Fruit fly (Drosophila melanogaster) whole organism, embryonic: ENCODE measurements around the gene CG32647.
A peak's percentile ranks its signal among the peaks of the same experiment; 100 is the strongest.

Experiments
- Atf-2 ChIP-seq: fragments of 200-800 bp; sonication (Bioruptor generic); optimal IDR thresholded peaks from 2 replicates; lab custom pipeline; 2016; ENCODE audit warnings: missing biosample characterization, missing genetic modification characterization
- CG10321 ChIP-seq: fragments of 200-800 bp; sonication (Bioruptor generic); IDR thresholded peaks from 2 replicates; pipeline ENCODE4 v1.3.6; 2022; ENCODE audit warnings: missing biosample characterization, missing genetic modification characterization
- CG10462 ChIP-seq: fragments of 200-800 bp; sonication (Bioruptor generic); optimal IDR thresholded peaks from 2 replicates; lab custom pipeline; 2016; ENCODE audit warnings: missing biosample characterization, missing genetic modification characterization
- CG10959 ChIP-seq: fragments of 200-800 bp; sonication (Bioruptor generic); IDR thresholded peaks from 2 replicates; pipeline ENCODE4 v1.3.6; 2022; ENCODE audit warnings: missing biosample characterization, missing genetic modification characterization
- CG11085 ChIP-seq: fragments of 200-800 bp; sonication (Bioruptor generic); IDR thresholded peaks from 2 replicates; pipeline ENCODE4 v1.3.6; 2022; ENCODE audit warnings: missing biosample characterization, missing genetic modification characterization
- CG12155 ChIP-seq: fragments of 200-800 bp; sonication (Bioruptor generic); optimal IDR thresholded peaks from 3 replicates; lab custom pipeline; 2016; ENCODE audit warnings: missing biosample characterization, missing genetic modification characterization
- CG1233 ChIP-seq: fragments of 200-800 bp; sonication (Bioruptor generic); optimal IDR thresholded peaks from 4 replicates; lab custom pipeline; 2018; ENCODE audit warnings: missing biosample characterization, mild to moderate bottlenecking, missing genetic modification characterization
- CG14441 ChIP-seq: fragments of 200-800 bp; sonication (Bioruptor generic); IDR thresholded peaks from 2 replicates; pipeline ENCODE4 v1.3.6; 2022; ENCODE audit warnings: missing biosample characterization, missing genetic modification characterization
- CG15514 ChIP-seq: fragments of 200-800 bp; sonication (Bioruptor generic); optimal IDR thresholded peaks from 3 replicates; lab custom pipeline; 2017; ENCODE audit warnings: missing biosample characterization, missing genetic modification characterization, mild to moderate bottlenecking, moderate library complexity, missing genetic modification reagents
- CG17359 ChIP-seq: fragments of 200-800 bp; sonication (Bioruptor generic); optimal IDR thresholded peaks from 3 replicates; lab custom pipeline; 2018; ENCODE audit warnings: missing biosample characterization, mild to moderate bottlenecking, missing genetic modification characterization, moderate library complexity
- CG18262 ChIP-seq: fragments of 200-800 bp; optimal IDR thresholded peaks from 3 replicates; lab custom pipeline; 2019; ENCODE audit warnings: missing biosample characterization, mild to moderate bottlenecking, missing genetic modification characterization, moderate library complexity
- CG2199 ChIP-seq: fragments of 200-800 bp; sonication (Bioruptor generic); IDR thresholded peaks from 3 replicates; pipeline ENCODE4 v1.3.6; 2022; ENCODE audit warnings: missing biosample characterization, missing genetic modification characterization
- CG31365 ChIP-seq: fragments of 200-800 bp; sonication (Bioruptor generic); optimal IDR thresholded peaks from 2 replicates; lab custom pipeline; 2018; ENCODE audit warnings: missing biosample characterization, mild to moderate bottlenecking, missing genetic modification characterization
- CG32767 ChIP-seq: fragments of 200-800 bp; sonication (Bioruptor generic); IDR thresholded peaks from 2 replicates; pipeline ENCODE4 v1.3.6; 2022; ENCODE audit warnings: missing biosample characterization, missing genetic modification characterization
- CG3838 ChIP-seq: fragments of 200-800 bp; sonication (Bioruptor generic); optimal IDR thresholded peaks from 3 replicates; lab custom pipeline; 2016; ENCODE audit warnings: missing biosample characterization, missing genetic modification characterization
- CG3847 ChIP-seq: fragments of 200-800 bp; sonication (Bioruptor generic); IDR thresholded peaks from 2 replicates; pipeline ENCODE4 v1.3.6; 2022; ENCODE audit warnings: missing biosample characterization, missing genetic modification characterization
- CG42726 ChIP-seq: fragments of 200-800 bp; sonication (Bioruptor generic); IDR thresholded peaks from 2 replicates; pipeline ENCODE4 v1.3.6; 2022; ENCODE audit warnings: missing biosample characterization, missing genetic modification characterization; ENCODE audit not compliant: partially characterized antibody
- CG4424 ChIP-seq: fragments of 200-800 bp; sonication (Bioruptor generic); optimal IDR thresholded peaks from 3 replicates; lab custom pipeline; 2016; ENCODE audit warnings: missing biosample characterization, missing genetic modification characterization
- CG5953 ChIP-seq: fragments of 200-800 bp; sonication (Bioruptor generic); IDR thresholded peaks from 2 replicates; pipeline ENCODE4 v1.3.6; 2022; ENCODE audit warnings: missing biosample characterization, missing genetic modification characterization
- CG7745 ChIP-seq: fragments of 200-800 bp; sonication (Bioruptor generic); optimal IDR thresholded peaks from 2 replicates; lab custom pipeline; 2018; ENCODE audit warnings: missing biosample characterization, mild to moderate bottlenecking, missing genetic modification characterization, moderate library complexity
- CG7839 ChIP-seq: fragments of 200-800 bp; sonication (Bioruptor generic); optimal IDR thresholded peaks from 3 replicates; lab custom pipeline; 2018; ENCODE audit warnings: missing biosample characterization, mild to moderate bottlenecking, missing genetic modification characterization, moderate library complexity
- CG7987 ChIP-seq: fragments of 200-800 bp; sonication (Bioruptor generic); optimal IDR thresholded peaks from 2 replicates; lab custom pipeline; 2018; ENCODE audit warnings: missing biosample characterization, mild to moderate bottlenecking, missing genetic modification characterization, moderate library complexity
- Dip3 ChIP-seq: fragments of 200-800 bp; sonication (Bioruptor generic); optimal IDR thresholded peaks from 3 replicates; lab custom pipeline; 2016; ENCODE audit warnings: missing biosample characterization, missing genetic modification characterization
- Dp ChIP-seq: fragments of 200-800 bp; sonication (Bioruptor generic); optimal IDR thresholded peaks from 2 replicates; lab custom pipeline; 2018; ENCODE audit warnings: missing biosample characterization, mild to moderate bottlenecking, missing genetic modification characterization, moderate library complexity
- Fer1 ChIP-seq: fragments of 200-800 bp; sonication (Bioruptor generic); optimal IDR thresholded peaks from 2 replicates; lab custom pipeline; 2017; ENCODE audit warnings: missing biosample characterization, mild to moderate bottlenecking, missing genetic modification characterization
- Kr ChIP-seq: fragments of 200-800 bp; sonication (Bioruptor generic); optimal IDR thresholded peaks from 2 replicates; lab custom pipeline; 2017; ENCODE audit warnings: missing biosample characterization, mild to moderate bottlenecking, missing genetic modification characterization
- MTF-1 ChIP-seq: fragments of 200-800 bp; sonication (Bioruptor generic); optimal IDR thresholded peaks from 2 replicates; lab custom pipeline; 2018; ENCODE audit warnings: missing biosample characterization, mild to moderate bottlenecking, missing genetic modification characterization, borderline replicate concordance
- PHDP ChIP-seq: fragments of 200-800 bp; sonication (Bioruptor generic); optimal IDR thresholded peaks from 3 replicates; lab custom pipeline; 2018; ENCODE audit warnings: missing biosample characterization, mild to moderate bottlenecking, missing genetic modification characterization, moderate library complexity
- Spps ChIP-seq: fragments of 200-800 bp; sonication (Bioruptor generic); optimal IDR thresholded peaks from 2 replicates; lab custom pipeline; 2018; ENCODE audit warnings: missing biosample characterization, mild to moderate bottlenecking, missing genetic modification characterization
- YL-1 ChIP-seq: fragments of 200-800 bp; sonication (Bioruptor generic); optimal IDR thresholded peaks from 3 replicates; lab custom pipeline; 2017; ENCODE audit warnings: missing biosample characterization, mild to moderate bottlenecking, missing genetic modification characterization
- bcd ChIP-seq: fragments of 200-800 bp; sonication (Bioruptor generic); optimal IDR thresholded peaks from 2 replicates; lab custom pipeline; 2017; ENCODE audit warnings: missing biosample characterization, mild to moderate bottlenecking, missing genetic modification characterization
- da ChIP-seq: fragments of 200-800 bp; sonication (Bioruptor generic); optimal IDR thresholded peaks from 2 replicates; lab custom pipeline; 2016; ENCODE audit warnings: missing biosample characterization, missing genetic modification characterization
- dmrt99B ChIP-seq: fragments of 200-800 bp; sonication (Bioruptor generic); optimal IDR thresholded peaks from 2 replicates; lab custom pipeline; 2018; ENCODE audit warnings: missing biosample characterization, mild to moderate bottlenecking, missing genetic modification characterization, moderate library complexity
- emc ChIP-seq: fragments of 200-800 bp; sonication (Bioruptor generic); optimal IDR thresholded peaks from 2 replicates; lab custom pipeline; 2016; ENCODE audit warnings: missing biosample characterization, missing genetic modification characterization
- en ChIP-seq: fragments of 200-800 bp; sonication (Bioruptor generic); optimal IDR thresholded peaks from 2 replicates; lab custom pipeline; 2016; ENCODE audit warnings: missing biosample characterization, missing genetic modification characterization
- fd102C ChIP-seq: fragments of 200-800 bp; sonication (Bioruptor generic); optimal IDR thresholded peaks from 2 replicates; lab custom pipeline; 2018; ENCODE audit warnings: missing biosample characterization, mild to moderate bottlenecking, missing genetic modification characterization, moderate library complexity
- fd96Cb ChIP-seq: fragments of 200-800 bp; sonication (Bioruptor generic); optimal IDR thresholded peaks from 2 replicates; lab custom pipeline; 2018; ENCODE audit warnings: missing biosample characterization, mild to moderate bottlenecking, missing genetic modification characterization, moderate library complexity
- gce ChIP-seq: fragments of 200-800 bp; sonication (Bioruptor generic); IDR thresholded peaks from 3 replicates; pipeline ENCODE4 v1.3.6; 2022; ENCODE audit warnings: missing biosample characterization, missing genetic modification characterization
- hb ChIP-seq: fragments of 200-800 bp; sonication (Bioruptor generic); IDR thresholded peaks from 3 replicates; pipeline ENCODE4 v1.3.6; 2022; ENCODE audit warnings: missing biosample characterization, missing genetic modification characterization; ENCODE audit not compliant: partially characterized antibody
- inv ChIP-seq: fragments of 200-800 bp; sonication (Bioruptor generic); IDR thresholded peaks from 2 replicates; pipeline ENCODE4 v1.3.6; 2022; ENCODE audit warnings: missing biosample characterization, missing genetic modification characterization; ENCODE audit not compliant: partially characterized antibody
- kay ChIP-seq: fragments of 200-800 bp; sonication (Bioruptor generic); optimal IDR thresholded peaks from 2 replicates; lab custom pipeline; 2016; ENCODE audit warnings: missing biosample characterization, missing genetic modification characterization
- ken ChIP-seq: fragments of 200-800 bp; sonication (Bioruptor generic); IDR thresholded peaks from 3 replicates; pipeline ENCODE4 v1.3.6; 2022; ENCODE audit warnings: missing biosample characterization, missing genetic modification characterization
- otp ChIP-seq: fragments of 200-800 bp; sonication (Bioruptor generic); IDR thresholded peaks from 3 replicates; pipeline ENCODE4, ENCODE4 v1.3.6; 2022; ENCODE audit warnings: missing biosample characterization, missing genetic modification characterization
- rib ChIP-seq: fragments of 200-800 bp; sonication (Bioruptor generic); IDR thresholded peaks from 2 replicates; pipeline ENCODE4 v1.3.6; 2022; ENCODE audit warnings: missing biosample characterization, missing genetic modification characterization
- schlank ChIP-seq: fragments of 200-800 bp; sonication (Bioruptor generic); optimal IDR thresholded peaks from 2 replicates; lab custom pipeline; 2018; ENCODE audit warnings: missing biosample characterization, mild to moderate bottlenecking, missing genetic modification characterization
- sna ChIP-seq: fragments of 200-800 bp; sonication (Bioruptor generic); IDR thresholded peaks from 2 replicates; pipeline ENCODE4 v1.3.6; 2022; ENCODE audit warnings: missing biosample characterization, missing genetic modification characterization; ENCODE audit not compliant: partially characterized antibody
- stwl ChIP-seq: fragments of 200-800 bp; sonication (Bioruptor generic); optimal IDR thresholded peaks from 3 replicates; lab custom pipeline; 2018; ENCODE audit warnings: missing biosample characterization, mild to moderate bottlenecking, missing genetic modification characterization, moderate library complexity
- vvl ChIP-seq: fragments of 200-800 bp; sonication (Bioruptor generic); IDR thresholded peaks from 2 replicates; pipeline ENCODE4 v1.3.6; 2022; ENCODE audit warnings: missing biosample characterization, missing genetic modification characterization
- yki ChIP-seq: fragments of >200 bp; optimal IDR thresholded peaks from 3 replicates; lab custom pipeline; 2018

The CG32647 gene

DNA sequence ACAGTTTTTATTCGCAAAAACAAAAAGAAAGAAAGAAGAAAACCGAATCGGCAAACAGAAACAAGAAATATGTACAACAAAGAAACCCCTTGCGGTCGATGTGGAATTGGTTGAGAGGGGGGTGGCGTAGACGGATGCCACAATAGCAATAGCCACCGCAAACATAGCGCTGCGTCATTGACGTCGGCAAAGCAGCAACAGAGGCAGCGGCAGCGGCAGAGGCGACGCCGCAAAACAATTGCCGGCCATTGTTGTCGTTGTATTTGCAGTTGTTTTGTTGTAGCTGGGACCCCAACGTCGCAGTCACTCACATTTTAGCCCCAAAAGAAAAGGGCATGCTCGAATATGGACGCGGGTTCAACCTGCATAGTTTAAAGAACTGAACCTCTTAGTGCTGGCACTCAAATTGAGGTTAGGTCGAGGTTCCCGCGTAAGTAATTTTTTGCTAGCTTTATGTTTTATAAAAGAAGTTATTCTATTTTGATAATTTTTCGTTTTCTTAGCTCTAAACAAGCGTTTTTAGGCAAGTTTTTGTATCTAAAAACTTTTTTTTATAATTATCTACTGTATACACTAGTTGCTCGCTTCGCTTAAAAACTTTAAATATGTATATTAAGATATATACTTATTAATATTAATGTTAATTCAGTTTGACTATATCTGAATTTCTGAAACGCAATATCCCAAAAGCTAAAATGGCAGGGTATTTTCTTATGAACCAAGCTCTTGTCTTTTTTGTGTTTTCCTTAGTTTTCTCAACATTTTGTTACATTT lies 29.0 kb downstream of the CG32647 start (continued):
- TF ChIP-seq CG14441 (GFP tag; lab: Robert Waterston, UW) (peak; percentile 81), CG12155 (GFP tag; lab: Kevin White, UChicago) (peak; percentile 75), Dp (GFP tag; lab: Kevin White, UChicago) (no peak), sna (GFP tag; lab: Robert Waterston, UW) (no peak), kay (GFP tag; lab: Kevin White, UChicago) (no peak), Fer1 (GFP tag; lab: Kevin White, UChicago) (peak; percentile 51), CG4424 (GFP tag; lab: Kevin White, UChicago) (peak; percentile 70), CG11085 (peak; percentile 77), CG7839 (tag; lab: Kevin White, UChicago) (peak; percentile 84), CG10321 (GFP tag; lab: Robert Waterston, UW) (0 out of 2 replicates have a peak, but pooled peaks have one; percentile 25), CG3847 (peak; percentile 83), gce (GFP tag; lab: Robert Waterston, UW) (no peak; the same call in 2 of the 3 replicates), MTF-1 (GFP tag; lab: Kevin White, UChicago) (no peak), Kr (GFP tag; lab: Kevin White, UChicago) (no peak), CG15514 (GFP tag; lab: Kevin White, UChicago) (peak; percentile 52), ken (GFP tag; lab: Robert Waterston, UW) (peak; percentile 67), rib (GFP tag; lab: Robert Waterston, UW) (no peak), vvl (GFP tag; lab: Robert Waterston, UW) (peak; percentile 51; the same call in 1 of the 2 replicates), CG1233 (GFP tag; lab: Kevin White, UChicago) (peak; percentile 73), fd102C (GFP tag; lab: Kevin White, UChicago) (no peak), yki (no peak), dmrt99B (tag; lab: Kevin White, UChicago) (peak; percentile 72), CG3838 (no peak), CG10959 (no peak), schlank (tag; lab: Kevin White, UChicago) (no peak), YL-1 (GFP tag; lab: Kevin White, UChicago) (no peak), CG7987 (GFP tag; lab: Kevin White, UChicago) (no peak), CG32767 (peak; percentile 58; the same call in 1 of the 2 replicates), otp (0 out of 3 replicates have a peak, but pooled peaks have one; percentile 32), bcd (peak; percentile 84), PHDP (tag; lab: Kevin White, UChicago) (peak; percentile 77), Atf-2 (GFP tag; lab: Kevin White, UChicago) (peak; percentile 45), Spps (tag; lab: Kevin White, UChicago) (no peak), en (GFP tag; lab: Kevin White, UChicago) (no peak), CG31365 (no peak), CG2199 (peak; percentile 21; the same call in 1 of the 3 replicates), inv (GFP tag; lab: Robert Waterston, UW) (no peak), CG7745 (tag; lab: Kevin White, UChicago) (no peak), CG10462 (GFP tag; lab: Kevin White, UChicago) (peak; percentile 48), CG5953 (GFP tag; lab: Robert Waterston, UW) (no peak), stwl (tag; lab: Kevin White, UChicago) (no peak), fd96Cb (peak; percentile 71), CG42726 (GFP tag; lab: Robert Waterston, UW) (no peak), hb (GFP tag; lab: Robert Waterston, UW) (no peak), Dip3 (GFP tag; lab: Kevin White, UChicago) (peak; percentile 75), da (no peak), emc (GFP tag; lab: Kevin White, UChicago) (peak; percentile 43), CG18262 (tag; lab: Kevin White, UChicago) (peak; percentile 82), CG17359 (peak; percentile 51)
